Worm (Caenorhabditis elegans) whole organism, L3 larva: ENCODE data around the gene F55B11.5.

Experiments used
- R02D3.7 ChIP-seq: fragments of 150-350 bp; optimal IDR thresholded peaks from 2 replicates; lab custom pipeline; 2014; ENCODE audit warnings: missing biosample characterization, missing genetic modification characterization
- nhr-11 ChIP-seq: fragments of 150-350 bp; optimal IDR thresholded peaks from 2 replicates; lab custom pipeline; 2014; ENCODE audit warnings: missing biosample characterization, missing genetic modification characterization
- nhr-77 ChIP-seq: fragments of 150-350 bp; optimal IDR thresholded peaks from 2 replicates; lab custom pipeline; 2014; ENCODE audit warnings: missing biosample characterization, missing genetic modification characterization

DNA sequence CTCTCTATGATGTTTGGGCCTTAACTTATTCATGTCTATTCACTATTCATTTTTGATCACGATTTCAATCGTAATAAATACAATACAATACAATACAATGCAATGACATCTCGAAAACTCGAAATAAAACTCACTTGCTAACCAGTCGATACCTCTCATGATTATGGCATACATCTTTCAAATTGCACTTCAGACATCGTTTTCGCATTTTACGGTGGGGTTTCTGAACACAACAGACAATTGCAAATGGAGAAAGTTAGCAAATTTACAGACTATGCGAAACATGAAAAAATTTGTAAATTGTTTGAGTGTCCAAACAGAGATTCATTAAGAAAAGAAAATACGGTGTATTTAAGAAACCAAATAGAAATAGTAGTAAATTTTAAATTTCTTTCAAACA lies 44.0 kb upstream of the F55B11.5 start, which contains the start of gene paqr-3:
- TF ChIP-seq R02D3.7 (tag; lab: Kevin White, UChicago) (no peak), nhr-77 (tag; lab: Kevin White, UChicago) (no peak), nhr-11 (tag; lab: Kevin White, UChicago) (no peak)
